Fruit fly (Drosophila melanogaster) whole organism: ENCODE measurements around the gene sau.

Experiments used
- CG8478 ChIP-seq: fragments of >200 bp; optimal IDR thresholded peaks from 2 replicates; lab custom pipeline; 2018; ENCODE audit warnings: inconsistent platforms
- pan ChIP-seq: fragments of >200 bp; optimal IDR thresholded peaks from 2 replicates; lab custom pipeline; 2017
- psq ChIP-seq: fragments of >200 bp; optimal IDR thresholded peaks from 2 replicates; lab custom pipeline; 2017
- usp ChIP-seq: fragments of >200 bp; optimal IDR thresholded peaks from 2 replicates; lab custom pipeline; 2017; ENCODE audit warnings: missing biosample characterization, missing genetic modification characterization, mixed read lengths

- TF ChIP-seq pan (lab: Kevin White, UChicago) (no peak), psq (lab: Kevin White, UChicago) (no peak), CG8478 (lab: Kevin White, UChicago) (no peak), usp (GFP tag; lab: Kevin White, UChicago) (no peak)
These were observed 42.9 kb downstream of the sau start, which contains the start of gene CG17242 for dm6 chr2L:2269040-2269439.
